Fruit fly (Drosophila melanogaster) whole organism, wandering third instar larva: Measurements from ENCODE around the gene AstA.

Experiments used
- Abd-B ChIP-seq: fragments of >200 bp; optimal IDR thresholded peaks from 2 replicates; lab custom pipeline; 2017; ENCODE audit warnings: missing biosample characterization, missing genetic modification characterization
- CG32264 ChIP-seq: fragments of 200-800 bp; sonication (Bioruptor generic); optimal IDR thresholded peaks from 2 replicates; lab custom pipeline; 2016; ENCODE audit warnings: missing biosample characterization, missing genetic modification characterization
- CG9705 ChIP-seq: fragments of 200-800 bp; sonication (Bioruptor generic); optimal IDR thresholded peaks from 2 replicates; lab custom pipeline; 2018; ENCODE audit warnings: missing biosample characterization, mild to moderate bottlenecking, missing genetic modification characterization
- Dif ChIP-seq: fragments of 200-275, 200-300 bp; sonication (Bioruptor generic); optimal IDR thresholded peaks from 2 replicates; lab custom pipeline; 2018; ENCODE audit warnings: missing biosample characterization, missing genetic modification characterization; ENCODE audit not compliant: partially characterized antibody
- GATAd ChIP-seq: sonication (Bioruptor generic); optimal IDR thresholded peaks from 2 replicates; lab custom pipeline; 2016; ENCODE audit warnings: missing biosample characterization, missing genetic modification characterization
- Hnf4 ChIP-seq: fragments of 200-800 bp; sonication (Bioruptor generic); optimal IDR thresholded peaks from 2 replicates; lab custom pipeline; 2016; ENCODE audit warnings: missing biosample characterization, mild to moderate bottlenecking, missing genetic modification characterization
- Hr78 ChIP-seq: fragments of >200 bp; optimal IDR thresholded peaks from 2 replicates; lab custom pipeline; 2017; ENCODE audit warnings: missing biosample characterization, missing genetic modification characterization
- Hr83 ChIP-seq: fragments of 200-300 bp; sonication (Bioruptor generic); optimal IDR thresholded peaks from 2 replicates; lab custom pipeline; 2016; ENCODE audit warnings: missing biosample characterization, mild to moderate bottlenecking, missing genetic modification characterization, moderate library complexity; ENCODE audit not compliant: poor library complexity, severe bottlenecking
- Mio ChIP-seq: sonication (Bioruptor generic); optimal IDR thresholded peaks from 2 replicates; lab custom pipeline; 2016; ENCODE audit warnings: missing biosample characterization, missing genetic modification characterization
- N ChIP-seq: fragments of >200 bp; optimal IDR thresholded peaks from 2 replicates; lab custom pipeline; 2018; ENCODE audit warnings: missing biosample characterization, missing external identifiers, missing genetic modification characterization
- Rel ChIP-seq, 2 experiments: fragments of 200-800 bp; sonication (Bioruptor generic) in 1 of 2; optimal IDR thresholded peaks; 2 replicates in 1 of 2; 3 replicates in 1 of 2; lab custom pipeline; 2016 to 2019; ENCODE audit warnings: mild to moderate bottlenecking in 2 of 2, missing biosample characterization in 2 of 2, missing genetic modification characterization in 2 of 2, moderate library complexity in 1 of 2
- Sp1 ChIP-seq: fragments of 200-800 bp; sonication (Bioruptor generic); optimal IDR thresholded peaks from 3 replicates; lab custom pipeline; 2019; ENCODE audit warnings: missing biosample characterization, mild to moderate bottlenecking, missing genetic modification characterization, moderate library complexity
- Vsx2 ChIP-seq: fragments of 200-300, 225-300 bp; sonication (Bioruptor generic); optimal IDR thresholded peaks from 2 replicates; lab custom pipeline; 2018; ENCODE audit warnings: missing biosample characterization, missing genetic modification characterization; ENCODE audit not compliant: partially characterized antibody
- br ChIP-seq: fragments of 200-800 bp; sonication (Bioruptor generic); optimal IDR thresholded peaks from 2 replicates; lab custom pipeline; 2016; ENCODE audit warnings: missing biosample characterization, missing genetic modification characterization
- brk ChIP-seq: fragments of 200-800 bp; sonication (Bioruptor generic); optimal IDR thresholded peaks from 2 replicates; lab custom pipeline; 2016; ENCODE audit warnings: missing biosample characterization, mild to moderate bottlenecking, missing genetic modification characterization
- dl ChIP-seq, 2 experiments: fragments of 175-275, 200-275 bp in 1 of 2; fragments of 200-275 bp in 1 of 2; sonication (Bioruptor generic); optimal IDR thresholded peaks; lab custom pipeline; 2018; ENCODE audit warnings: mild to moderate bottlenecking in 2 of 2, missing biosample characterization in 2 of 2, missing genetic modification characterization in 2 of 2, moderate library complexity in 2 of 2; ENCODE audit not compliant: partially characterized antibody in 2 of 2, insufficient read depth in 1 of 2
- dmrt93B ChIP-seq: fragments of 200-800 bp; sonication (Bioruptor generic); optimal IDR thresholded peaks from 2 replicates; lab custom pipeline; 2018; ENCODE audit warnings: missing biosample characterization, mild to moderate bottlenecking, missing genetic modification characterization
- ey ChIP-seq: fragments of 200-800 bp; sonication (Bioruptor generic); optimal IDR thresholded peaks from 2 replicates; lab custom pipeline; 2016; ENCODE audit warnings: missing biosample characterization, missing genetic modification characterization
- foxo ChIP-seq, 2 experiments: fragments of 200-800 bp; sonication (Bioruptor generic); optimal IDR thresholded peaks; 2 replicates in 1 of 2; 3 replicates in 1 of 2; lab custom pipeline; 2016 to 2017; ENCODE audit warnings: missing biosample characterization in 2 of 2, missing genetic modification characterization in 2 of 2
- jim ChIP-seq: fragments of 175-275, 200-325 bp; sonication (Bioruptor generic); optimal IDR thresholded peaks from 2 replicates; lab custom pipeline; 2016; ENCODE audit warnings: missing biosample characterization, mild to moderate bottlenecking, missing genetic modification characterization
- psq ChIP-seq: fragments of 200-800 bp; sonication (Bioruptor generic); optimal IDR thresholded peaks from 3 replicates; lab custom pipeline; 2017; ENCODE audit warnings: missing biosample characterization, mild to moderate bottlenecking, missing genetic modification characterization, moderate library complexity
- rgr ChIP-seq: fragments of 200-800 bp; sonication (Bioruptor generic); optimal IDR thresholded peaks from 3 replicates; lab custom pipeline; 2016; ENCODE audit warnings: missing biosample characterization, mild to moderate bottlenecking, missing genetic modification characterization
- sage ChIP-seq: fragments of 200-800 bp; sonication (Bioruptor generic); optimal IDR thresholded peaks from 2 replicates; lab custom pipeline; 2016; ENCODE audit warnings: missing biosample characterization, mild to moderate bottlenecking, missing genetic modification characterization
- sv ChIP-seq: fragments of 200-800 bp; sonication (Bioruptor generic); optimal IDR thresholded peaks from 3 replicates; lab custom pipeline; 2016; ENCODE audit warnings: missing biosample characterization, missing genetic modification characterization
- tai ChIP-seq: sonication (Bioruptor generic); optimal IDR thresholded peaks from 2 replicates; lab custom pipeline; 2016; ENCODE audit warnings: missing biosample characterization, missing genetic modification characterization
- usp ChIP-seq: fragments of >200 bp; optimal IDR thresholded peaks from 2 replicates; lab custom pipeline; 2017; ENCODE audit warnings: missing biosample characterization, missing genetic modification characterization
- woc ChIP-seq: sonication (Bioruptor generic); optimal IDR thresholded peaks from 2 replicates; lab custom pipeline; 2016; ENCODE audit warnings: missing biosample characterization, mild to moderate bottlenecking, missing genetic modification characterization

Gene AstA

dm6 chr3R:24767667-24768340 is 2.9 kb upstream of the AstA start:
- TF ChIP-seq dl (GFP tag; optimal IDR thresholded peaks at IDR 0.05; lab: Kevin White, UChicago; ENCODE audit: insufficient read depth in 1 of 2, partially characterized antibody in 2 of 2) (peak; percentile 61 to 66), Dif (GFP tag; lab: Kevin White, UChicago) (peak; percentile 64), sv (GFP tag; lab: Kevin White, UChicago) (no peak)
- TF ChIP-seq, all 38 proteins: peak for 2

- no peak for TF ChIP-seq brk (GFP tag; lab: Kevin White, UChicago)
- TF ChIP-seq Abd-B: no peak
- no peak for TF ChIP-seq Hr83 (GFP tag; lab: Kevin White, UChicago)
- no peak for TF ChIP-seq psq
- TF ChIP-seq foxo (GFP tag; optimal IDR thresholded peaks at IDR 0.05; lab: Kevin White, UChicago): no peak
- TF ChIP-seq Vsx2 (GFP tag; lab: Kevin White, UChicago): no peak
- no peak for TF ChIP-seq dl (GFP tag; optimal IDR thresholded peaks at IDR 0.05; lab: Kevin White, UChicago; ENCODE audit: insufficient read depth in 1 of 2, partially characterized antibody in 2 of 2)
- no peak for TF ChIP-seq rgr (GFP tag; lab: Kevin White, UChicago)
- no peak for TF ChIP-seq jim
- TF ChIP-seq GATAd (GFP tag; lab: Kevin White, UChicago): no peak
- no peak for TF ChIP-seq usp (GFP tag; lab: Kevin White, UChicago)
- TF ChIP-seq N (GFP tag; lab: Kevin White, UChicago): no peak
- no peak for TF ChIP-seq sage (GFP tag; lab: Kevin White, UChicago)
These were observed 1.8 kb upstream of the AstA start for dm6 chr3R:24766684-24767083.

dm6 chr3R:24753561-24754027 is 11.3 kb downstream of the AstA start, which contains the start of gene asp:
asp (plus strand) TSS chr3R:24753849.
- peak; percentile 19 for TF ChIP-seq sv (GFP tag; lab: Kevin White, UChicago)
- peak; percentile 72 for TF ChIP-seq GATAd (GFP tag; lab: Kevin White, UChicago)
- TF ChIP-seq woc: no peak

dm6 chr3R:24749055-24749992 is 15.5 kb downstream of the AstA start, which contains the start of gene tld:
tld (plus strand) TSS chr3R:24749731.
- no peak for TF ChIP-seq tai (GFP tag; lab: Kevin White, UChicago)
- TF ChIP-seq Vsx2 (GFP tag; lab: Kevin White, UChicago): peak; percentile 21

dm6 chr3R:24727038-24727437 is 37.8 kb downstream of the AstA start:
- TF ChIP-seq CG32264 (GFP tag; lab: Kevin White, UChicago) (no peak), dmrt93B (GFP tag; lab: Kevin White, UChicago) (no peak), sv (GFP tag; lab: Kevin White, UChicago) (no peak), br (GFP tag; lab: Kevin White, UChicago) (no peak), psq (no peak), CG9705 (GFP tag; lab: Kevin White, UChicago) (no peak)

dm6 chr3R:24726347-24726891 is 38.5 kb downstream of the AstA start:
- TF ChIP-seq Dif (GFP tag; lab: Kevin White, UChicago) (no peak), foxo (GFP tag; optimal IDR thresholded peaks at IDR 0.05; lab: Kevin White, UChicago) (no peak), N (GFP tag; lab: Kevin White, UChicago) (no peak), brk (GFP tag; lab: Kevin White, UChicago) (no peak), Hr78 (no peak), usp (GFP tag; lab: Kevin White, UChicago) (no peak), Vsx2 (GFP tag; lab: Kevin White, UChicago) (no peak), woc (no peak), CG9705 (GFP tag; lab: Kevin White, UChicago) (no peak), Abd-B (no peak), ey (GFP tag; lab: Kevin White, UChicago) (no peak), jim (no peak), Sp1 (no peak), dmrt93B (GFP tag; lab: Kevin White, UChicago) (no peak), br (GFP tag; lab: Kevin White, UChicago) (no peak), Mio (GFP tag; lab: Kevin White, UChicago) (no peak), Hnf4 (GFP tag; lab: Kevin White, UChicago) (no peak), Hr83 (GFP tag; lab: Kevin White, UChicago) (no peak), tai (GFP tag; lab: Kevin White, UChicago) (no peak), Rel (GFP tag; optimal IDR thresholded peaks at IDR 0.05; lab: Kevin White, UChicago) (no peak), Rel (tag; optimal IDR thresholded peaks at IDR 0.05; lab: Kevin White, UChicago) (no peak)
